Fruit fly (Drosophila melanogaster): ENCODE measurements around the gene CG32086.

DNA sequence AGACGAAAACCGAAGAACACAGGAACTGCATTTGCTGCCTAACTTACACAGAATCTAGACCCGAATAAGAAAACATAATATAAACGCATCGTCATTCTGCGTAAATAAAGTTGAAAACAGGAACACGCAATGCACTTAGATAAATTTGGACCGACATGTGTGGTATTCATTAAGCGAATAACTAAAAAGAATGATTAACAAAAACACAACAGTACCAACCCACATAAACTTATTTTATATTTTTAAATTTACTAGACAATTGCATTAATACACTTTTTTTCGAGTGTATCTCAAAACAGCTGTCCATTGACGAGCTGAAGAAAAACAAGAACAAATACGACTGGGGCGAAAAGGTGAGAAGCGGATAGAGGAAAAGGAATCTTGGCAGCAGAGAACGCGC is 29.5 kb downstream of the CG32086 start:
- TF ChIP-seq CG7556 (GFP tag; optimal IDR thresholded peaks at IDR 0.05) (peak; percentile 80), D19B (GFP tag; optimal IDR thresholded peaks at IDR 0.05) (no peak), wdn (GFP tag; IDR thresholded peaks at IDR 0.05) (no peak), Tbp (GFP tag; optimal IDR thresholded peaks at IDR 0.05) (no peak), CG11085 (GFP tag; IDR thresholded peaks at IDR 0.05) (0 out of 2 replicates have a peak, but pooled peaks have one; percentile 22), sens-2 (GFP tag; IDR thresholded peaks at IDR 0.05) (peak; percentile 87), C15 (GFP tag; IDR thresholded peaks at IDR 0.05) (0 out of 3 replicates have a peak, but pooled peaks have one; percentile 7), Abd-B (GFP tag; optimal IDR thresholded peaks at IDR 0.05) (peak; percentile 84), Rx (GFP tag; IDR thresholded peaks at IDR 0.05) (peak; percentile 56; the same call in 1 of the 2 replicates), HLH54F (GFP tag; optimal IDR thresholded peaks at IDR 0.05) (peak; percentile 51)
